Fruit fly (Drosophila melanogaster): ENCODE measurements around the gene CG17780.

DNA sequence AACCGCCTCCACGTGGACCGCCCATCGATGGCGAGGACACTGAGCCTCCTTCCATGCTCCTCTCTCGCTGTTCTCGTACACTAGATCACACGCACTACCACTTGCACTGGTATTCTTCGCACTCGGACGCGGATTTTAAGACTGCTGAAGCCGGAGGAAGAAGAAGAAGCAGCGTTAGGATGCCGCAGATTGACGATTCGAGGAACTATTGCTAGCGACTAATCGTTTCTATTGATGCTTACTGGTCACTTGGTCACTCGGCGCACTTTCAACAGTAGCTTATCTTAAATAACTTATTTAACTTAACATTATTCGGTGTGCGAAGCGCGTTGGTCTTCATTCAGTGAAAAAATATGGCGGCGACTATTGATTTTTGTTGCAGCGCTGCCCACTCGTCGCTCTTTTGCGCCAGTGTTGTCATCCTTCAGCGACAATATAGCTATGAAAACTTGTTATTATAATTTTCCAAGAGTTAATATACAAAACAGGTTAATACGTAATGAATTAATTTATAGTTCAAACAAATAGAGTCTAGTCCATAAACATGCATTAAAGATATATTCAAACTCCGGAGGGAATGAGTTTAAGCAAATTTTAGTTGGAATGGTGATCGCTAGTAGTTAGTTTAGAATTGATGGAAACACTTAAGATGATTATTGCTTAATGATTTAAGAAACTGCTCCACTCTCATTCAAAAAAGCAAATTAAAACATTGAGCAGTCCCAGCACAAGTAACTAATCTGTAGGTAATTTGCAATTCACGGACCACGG lies 36.2 kb downstream of the CG17780 start, which contains the start of the genes CG5746 and CG6454:
- TF ChIP-seq insv (optimal IDR thresholded peaks at IDR 0.05) (no peak), psq (optimal IDR thresholded peaks at IDR 0.05) (no peak), Sin3A (optimal IDR thresholded peaks at IDR 0.05) (no peak), Myc (optimal IDR thresholded peaks at IDR 0.05) (no peak)

Measured in Kc167 (cell line).